Fruit fly (Drosophila melanogaster) whole organism, adult: Measurements from ENCODE around the gene nAChRbeta1.
A peak's percentile ranks its signal among the peaks of the same experiment; 100 is the strongest.

Experiments
- CG11617 ChIP-seq: fragments of 200-800 bp; sonication (Bioruptor generic); optimal IDR thresholded peaks from 2 replicates; lab custom pipeline; 2017; ENCODE audit warnings: mild to moderate bottlenecking, missing biosample characterization, missing genetic modification reagents, missing genetic modification characterization
- CG12768 ChIP-seq: fragments of 200-800 bp; sonication (Bioruptor generic); optimal IDR thresholded peaks from 2 replicates; lab custom pipeline; 2017; ENCODE audit warnings: missing biosample characterization, missing genetic modification characterization, mild to moderate bottlenecking, moderate library complexity, missing genetic modification reagents
- CG14711 ChIP-seq: fragments of 200-800 bp; sonication (Bioruptor generic); optimal IDR thresholded peaks from 2 replicates; lab custom pipeline; 2018; ENCODE audit warnings: missing biosample characterization, mild to moderate bottlenecking, missing genetic modification characterization, moderate library complexity
- CG1620 ChIP-seq: fragments of 200-800 bp; sonication (Bioruptor generic); optimal IDR thresholded peaks from 2 replicates; lab custom pipeline; 2016; ENCODE audit warnings: missing biosample characterization, missing genetic modification characterization
- CG5204 ChIP-seq: fragments of 200-800 bp; sonication (Bioruptor generic); optimal IDR thresholded peaks from 2 replicates; lab custom pipeline; 2016; ENCODE audit warnings: missing biosample characterization, missing genetic modification characterization
- CG7101 ChIP-seq: fragments of 200-800 bp; sonication (Bioruptor generic); optimal IDR thresholded peaks from 2 replicates; lab custom pipeline; 2018; ENCODE audit warnings: missing biosample characterization, mild to moderate bottlenecking, missing genetic modification characterization, moderate library complexity
- Clk ChIP-seq: fragments of 200-800 bp; sonication (Bioruptor generic); optimal IDR thresholded peaks from 2 replicates; lab custom pipeline; 2017; ENCODE audit warnings: missing biosample characterization, missing genetic modification characterization
- Mnt ChIP-seq: fragments of 200-800 bp; sonication (Bioruptor generic); optimal IDR thresholded peaks from 2 replicates; lab custom pipeline; 2016; ENCODE audit warnings: missing biosample characterization, mild to moderate bottlenecking, missing genetic modification characterization
- cic ChIP-seq: fragments of 200-800 bp; sonication (Bioruptor generic); optimal IDR thresholded peaks from 2 replicates; lab custom pipeline; 2017; ENCODE audit warnings: missing biosample characterization, mild to moderate bottlenecking, missing genetic modification characterization, moderate library complexity
- kay ChIP-seq: fragments of 200-800 bp; sonication (Bioruptor generic); peaks from one replicate; lab custom pipeline; 2016; ENCODE audit warnings: missing biosample characterization, missing genetic modification characterization, borderline replicate concordance
- tj ChIP-seq: fragments of 200-800 bp; sonication (Bioruptor generic); optimal IDR thresholded peaks from 3 replicates; lab custom pipeline; 2017; ENCODE audit warnings: missing biosample characterization, mild to moderate bottlenecking, missing genetic modification characterization, moderate library complexity
- toe ChIP-seq: fragments of 200-800 bp; sonication (Bioruptor generic); optimal IDR thresholded peaks from 2 replicates; lab custom pipeline; 2016; ENCODE audit warnings: missing biosample characterization, missing genetic modification characterization

- peak; percentile 23 for TF ChIP-seq CG14711 (tag; lab: Kevin White, UChicago)
- no peak for TF ChIP-seq Clk (GFP tag; lab: Kevin White, UChicago)
- TF ChIP-seq cic (GFP tag; lab: Kevin White, UChicago): no peak
- no peak for TF ChIP-seq CG7101 (tag; lab: Kevin White, UChicago)
- no peak for TF ChIP-seq Mnt
- no peak for TF ChIP-seq kay (GFP tag; lab: Kevin White, UChicago)
- TF ChIP-seq toe (GFP tag; lab: Kevin White, UChicago): no peak
- TF ChIP-seq tj: no peak
- no peak for TF ChIP-seq CG11617 (GFP tag; lab: Kevin White, UChicago)
- TF ChIP-seq CG5204 (GFP tag; lab: Kevin White, UChicago): no peak
- no peak for TF ChIP-seq CG12768
- no peak for TF ChIP-seq CG1620 (GFP tag; lab: Kevin White, UChicago)
Measured at dm6 chr3L:4474946-4475470, 45.9 kb downstream of the nAChRbeta1 start.
